Worm (Caenorhabditis elegans) whole organism, dauer: ENCODE measurements around the gene nhr-233.

Experiments used
- unc-62 ChIP-seq: sonication (generic microtip); optimal IDR thresholded peaks from 2 replicates; lab custom pipeline; 2017; ENCODE audit warnings: missing biosample characterization, missing genetic modification reagents, missing genetic modification characterization

The nhr-233 gene

ce11 chrV:16591992-16592798 is 21.6 kb upstream of the nhr-233 start, which contains the start of gene srh-269:
srh-269 (minus strand) TSS chrV:16592042.
- TF ChIP-seq unc-62 (GFP tag; lab: Kevin White, UChicago), result no peak

DNA sequence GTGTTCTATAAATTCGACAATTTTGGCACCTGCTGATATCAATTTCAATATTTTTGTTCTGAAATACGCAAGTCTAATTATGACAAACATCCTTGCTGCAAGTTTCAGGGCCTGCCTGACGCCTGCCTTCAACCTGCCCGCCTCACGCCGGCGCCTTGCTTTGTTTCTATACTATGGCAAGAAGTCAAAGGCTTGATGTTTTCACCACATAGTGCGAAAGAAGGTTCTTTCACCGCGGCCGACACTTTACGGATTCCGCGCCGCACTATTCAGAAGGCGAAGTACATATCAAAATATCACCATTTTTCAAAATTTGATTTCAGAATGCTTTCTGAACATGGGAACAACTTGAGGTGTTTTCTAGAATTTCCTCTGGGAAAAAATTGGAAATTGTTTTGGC is 18.9 kb upstream of the nhr-233 start:
- TF ChIP-seq unc-62 (GFP tag; lab: Kevin White, UChicago), result no peak

DNA sequence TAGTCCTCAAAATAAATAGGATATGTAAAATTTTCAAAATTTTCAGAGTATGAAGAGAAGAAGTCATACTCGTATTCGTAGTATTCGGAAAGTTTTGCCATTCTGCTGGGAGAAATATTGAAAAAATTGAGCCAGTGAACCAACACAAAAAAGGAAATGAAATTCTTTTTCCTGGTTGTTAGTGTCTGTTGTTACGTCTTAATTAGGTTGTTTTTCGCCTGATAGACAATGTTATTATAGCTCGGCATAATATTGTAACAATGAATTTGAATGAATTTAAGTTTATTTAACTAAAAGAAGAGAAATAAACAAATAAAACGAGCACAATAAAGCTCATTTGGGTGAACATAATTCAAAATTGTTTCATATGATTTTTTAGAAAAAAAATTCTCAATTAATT is 17.8 kb upstream of the nhr-233 start, which contains the start of gene srw-73:
Gene srw-73, minus strand, starts transcription at position 101 of the 400 bp plus-strand sequence.
- no peak for TF ChIP-seq unc-62 (GFP tag; lab: Kevin White, UChicago)

- no peak for TF ChIP-seq unc-62 (GFP tag; lab: Kevin White, UChicago)
Observed at ce11 chrV:16582973-16583372, 12.4 kb upstream of the nhr-233 start, which contains the start of gene str-150. str-150 (plus strand) TSS chrV:16583273.

DNA sequence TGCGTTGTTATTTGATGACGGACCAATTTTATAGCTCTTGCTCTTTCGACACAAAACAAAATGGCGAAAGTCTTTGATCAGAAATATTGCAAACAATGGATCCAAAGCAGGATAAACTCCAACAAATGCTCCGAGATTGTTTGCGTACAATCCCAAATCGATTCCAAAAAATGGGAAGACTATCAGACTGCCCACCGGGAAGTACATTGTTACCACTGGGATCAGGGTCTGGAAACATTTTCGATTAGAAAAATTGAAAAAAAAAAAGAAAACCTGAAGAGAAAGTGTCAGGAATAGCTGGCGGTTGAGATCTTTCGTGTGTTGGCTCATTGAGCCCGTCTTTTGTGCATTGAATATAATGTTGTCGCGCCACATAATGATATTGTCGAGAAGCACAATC is 10.5 kb upstream of the nhr-233 start:
- TF ChIP-seq unc-62 (GFP tag; lab: Kevin White, UChicago), result no peak

DNA sequence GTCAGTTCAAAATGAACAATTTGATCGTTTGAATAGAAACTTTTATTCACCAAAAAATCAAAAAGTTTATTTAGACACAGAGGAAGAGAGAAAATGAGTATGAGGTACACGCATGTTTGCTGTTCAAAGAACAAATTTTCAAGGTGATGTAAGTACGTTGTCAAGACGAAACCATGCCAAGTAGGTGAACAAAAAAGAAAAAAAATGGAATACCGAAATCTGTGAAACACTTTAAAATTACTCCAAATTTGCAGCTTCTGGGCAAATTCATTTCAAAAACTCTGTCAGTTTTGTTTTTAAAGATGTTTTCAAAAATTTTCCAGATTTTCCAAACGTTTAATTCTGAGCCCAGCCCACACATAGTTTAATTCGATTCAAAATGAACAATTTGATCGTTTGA is 9.8 kb upstream of the nhr-233 start, which contains the start of gene nhr-271:
Gene nhr-271, minus strand, starts transcription at position 101 of the 400 bp plus-strand sequence.
- no peak for TF ChIP-seq unc-62 (GFP tag; lab: Kevin White, UChicago)

ce11 chrV:16575900-16576299 is 5.3 kb upstream of the nhr-233 start, which contains the start of gene str-151:
str-151 (plus strand) TSS chrV:16576200.
- no peak for TF ChIP-seq unc-62 (GFP tag; lab: Kevin White, UChicago)

- TF ChIP-seq unc-62 (GFP tag; lab: Kevin White, UChicago), result no peak
Observed at ce11 chrV:16573168-16573567, 2.6 kb upstream of the nhr-233 start, which contains the start of gene str-149. str-149 (plus strand) TSS chrV:16573468.

DNA sequence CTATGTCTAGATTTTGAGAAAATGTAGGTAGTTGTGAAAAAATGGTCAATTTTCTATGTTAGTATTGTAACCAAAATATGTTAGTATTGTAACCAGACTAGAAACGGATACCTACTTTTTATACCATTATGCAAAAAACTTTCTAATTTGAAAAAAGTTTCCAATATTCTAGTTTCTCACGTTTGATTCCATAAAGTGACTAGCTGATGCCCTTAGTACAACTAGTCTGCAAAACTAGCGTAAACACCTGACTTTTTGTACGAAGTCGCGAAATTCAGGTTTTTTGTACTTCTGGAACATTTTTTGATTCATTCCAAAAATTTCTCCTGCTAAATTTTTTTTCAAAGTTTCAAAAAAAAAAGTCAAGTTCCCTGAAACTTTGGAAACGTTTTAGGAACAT is 2.5 kb downstream of the nhr-233 start:
- no peak for TF ChIP-seq unc-62 (GFP tag; lab: Kevin White, UChicago)

ce11 chrV:16565639-16566038 is 5.0 kb downstream of the nhr-233 start, which contains the start of gene sru-45:
sru-45 (plus strand) TSS chrV:16565939.
- no peak for TF ChIP-seq unc-62 (GFP tag; lab: Kevin White, UChicago)

DNA sequence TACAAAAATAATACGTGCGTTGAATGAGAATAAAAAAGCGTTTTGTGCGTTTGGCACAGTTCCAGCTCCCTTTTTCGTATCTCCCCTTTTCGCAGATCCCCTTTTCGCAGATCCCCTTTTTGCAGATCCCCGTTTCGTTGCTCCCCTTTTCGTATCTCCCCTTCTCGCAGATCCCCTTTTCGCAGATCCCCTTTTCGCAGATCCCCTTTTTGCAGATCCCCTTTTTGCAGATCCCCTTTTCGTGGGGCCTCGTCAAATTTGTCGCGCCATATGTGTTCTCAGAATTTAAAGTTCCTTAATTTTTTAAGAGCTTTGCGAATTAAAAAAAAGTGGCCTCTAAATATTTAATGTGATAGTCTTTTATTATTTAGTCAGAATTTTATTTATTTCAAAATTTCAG is 17.7 kb downstream of the nhr-233 start, which contains the start of gene Y32B12B.4:
Gene Y32B12B.4, plus strand, starts transcription at position 399 of the 400 bp plus-strand sequence.
- TF ChIP-seq unc-62 (GFP tag; lab: Kevin White, UChicago), result no peak

- TF ChIP-seq unc-62 (GFP tag; lab: Kevin White, UChicago), result no peak
Observed at ce11 chrV:16550680-16551079, 19.9 kb downstream of the nhr-233 start, which contains the start of gene srbc-65. srbc-65 (plus strand) TSS chrV:16550980.

- TF ChIP-seq unc-62 (GFP tag; lab: Kevin White, UChicago), result no peak
Observed at ce11 chrV:16540657-16541056, 29.9 kb downstream of the nhr-233 start.

DNA sequence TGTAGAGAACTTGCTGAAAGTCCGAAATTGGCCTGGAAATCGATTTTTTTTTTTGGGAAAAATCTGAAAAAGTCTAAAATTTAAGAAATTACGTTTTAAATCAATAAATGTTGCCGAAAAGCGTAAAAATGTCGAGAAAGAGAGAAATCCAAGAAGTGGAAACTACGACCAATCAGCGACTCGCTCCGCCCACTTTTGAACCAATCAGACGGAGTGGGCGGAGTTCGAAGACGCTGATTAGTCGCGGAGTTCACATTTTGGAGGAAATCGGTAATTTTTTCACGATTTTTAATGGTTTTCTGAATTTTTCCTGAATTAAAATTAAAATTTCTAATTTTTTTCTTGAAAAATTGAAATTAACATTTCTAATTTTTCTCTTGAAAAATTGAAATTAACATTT is 30.9 kb downstream of the nhr-233 start:
- TF ChIP-seq unc-62 (GFP tag; lab: Kevin White, UChicago), result no peak

ce11 chrV:16537908-16538446 is 32.6 kb downstream of the nhr-233 start, which contains the start of gene Y32B12B.2:
Y32B12B.2 (plus strand) TSS chrV:16538396.
- no peak for TF ChIP-seq unc-62 (GFP tag; lab: Kevin White, UChicago)

- TF ChIP-seq unc-62 (GFP tag; lab: Kevin White, UChicago), result no peak
Observed at ce11 chrV:16536701-16537100, 33.9 kb downstream of the nhr-233 start, which contains the start of gene Y32B12B.1. Y32B12B.1 (plus strand) TSS chrV:16537001.
